Fruit fly (Drosophila melanogaster): ENCODE measurements around the gene inaF-A.
A peak's percentile ranks its signal among the peaks of the same experiment; 100 is the strongest.

Gene inaF-A

dm6 chrX:11681558-11682551 lies 51.8 kb downstream of the inaF-A start (continued):
- peak; percentile 39; the same call in 1 of the 2 replicates for TF ChIP-seq al (GFP tag; IDR thresholded peaks at IDR 0.05)
- TF ChIP-seq sob (GFP tag; IDR thresholded peaks at IDR 0.05): peak; percentile 58
- peak; percentile 31 for TF ChIP-seq pb (GFP tag; optimal IDR thresholded peaks at IDR 0.05)
- peak; percentile 33 for TF ChIP-seq pfk (GFP tag; optimal IDR thresholded peaks at IDR 0.05)
- no peak for TF ChIP-seq ttk (GFP tag; IDR thresholded peaks at IDR 0.05)
- TF ChIP-seq pzg (GFP tag; optimal IDR thresholded peaks at IDR 0.05): peak; percentile 50
- TF ChIP-seq maf-S (GFP tag; optimal IDR thresholded peaks at IDR 0.05): peak; percentile 66
- TF ChIP-seq Dbx (GFP tag; IDR thresholded peaks at IDR 0.05): peak; percentile 63; the same call in 2 of the 3 replicates
- TF ChIP-seq CG8944 (GFP tag; optimal IDR thresholded peaks at IDR 0.05): peak; percentile 63
- TF ChIP-seq HLH54F (GFP tag; optimal IDR thresholded peaks at IDR 0.05): peak; percentile 70
- peak; percentile 44 for TF ChIP-seq fd3F (GFP tag; optimal IDR thresholded peaks at IDR 0.05)
- no peak for TF ChIP-seq peb (GFP tag; IDR thresholded peaks at IDR 0.05)
- peak; percentile 34 for TF ChIP-seq CG9727 (GFP tag; optimal IDR thresholded peaks at IDR 0.05)
- TF ChIP-seq Mad (GFP tag; optimal IDR thresholded peaks at IDR 0.05): no peak
- no peak for TF ChIP-seq CG15011 (GFP tag; optimal IDR thresholded peaks at IDR 0.05)
- TF ChIP-seq CG10274 (GFP tag; optimal IDR thresholded peaks at IDR 0.05): peak; percentile 41
- TF ChIP-seq jumu (GFP tag; optimal IDR thresholded peaks at IDR 0.05): peak; percentile 63
- no peak for TF ChIP-seq btn (GFP tag; optimal IDR thresholded peaks at IDR 0.05)
- peak; percentile 62 for TF ChIP-seq pum (GFP tag; optimal IDR thresholded peaks at IDR 0.05)
- no peak for TF ChIP-seq hth (optimal IDR thresholded peaks at IDR 0.05)
- TF ChIP-seq crp (GFP tag; optimal IDR thresholded peaks at IDR 0.05): peak in 1 of 2 experiments; percentile 23
- peak; percentile 49 for TF ChIP-seq Fer3 (tag; optimal IDR thresholded peaks at IDR 0.05)
- TF ChIP-seq mirr (GFP tag; optimal IDR thresholded peaks at IDR 0.05): peak; percentile 73
- TF ChIP-seq vvl (GFP tag; IDR thresholded peaks at IDR 0.05): peak; percentile 47; the same call in 1 of the 2 replicates
- no peak for TF ChIP-seq CG15479 (GFP tag; optimal IDR thresholded peaks at IDR 0.05)
- TF ChIP-seq CG15269 (tag; optimal IDR thresholded peaks at IDR 0.05): peak; percentile 69
- no peak for TF ChIP-seq ap (GFP tag; IDR thresholded peaks at IDR 0.05)
- TF ChIP-seq pan (optimal IDR thresholded peaks at IDR 0.05): no peak
- no peak for TF ChIP-seq pan (GFP tag; optimal IDR thresholded peaks at IDR 0.05 in 1 of 2, IDR thresholded peaks at IDR 0.05 in 1 of 2)
- TF ChIP-seq CG2889 (GFP tag; IDR thresholded peaks at IDR 0.05): no peak
- peak; percentile 16 for TF ChIP-seq CG30020 (tag; optimal IDR thresholded peaks at IDR 0.05)
- peak; percentile 49 for TF ChIP-seq Hand (GFP tag; optimal IDR thresholded peaks at IDR 0.05)
- peak; percentile 44 for TF ChIP-seq eyg (GFP tag; optimal IDR thresholded peaks at IDR 0.05)
- no peak for TF ChIP-seq CG12299 (tag; optimal IDR thresholded peaks at IDR 0.05)
- no peak for TF ChIP-seq CG7357 (GFP tag; IDR thresholded peaks at IDR 0.05)
- peak; percentile 41 for TF ChIP-seq CG18619 (GFP tag; optimal IDR thresholded peaks at IDR 0.05)
- TF ChIP-seq ash1 (GFP tag; optimal IDR thresholded peaks at IDR 0.05): no peak
- TF ChIP-seq Hr3 (GFP tag; optimal IDR thresholded peaks at IDR 0.05): peak; percentile 41
- peak; percentile 50; the same call in 2 of the 3 replicates for TF ChIP-seq CG34224 (GFP tag; IDR thresholded peaks at IDR 0.05; ENCODE audit: partially characterized antibody)
- TF ChIP-seq trem (tag; optimal IDR thresholded peaks at IDR 0.05): peak; percentile 38
- TF ChIP-seq BtbVII (GFP tag; optimal IDR thresholded peaks at IDR 0.05): peak; percentile 59
- TF ChIP-seq wor (GFP tag; IDR thresholded peaks at IDR 0.05): no peak
- no peak for TF ChIP-seq H2.0 (GFP tag; IDR thresholded peaks at IDR 0.05)
- TF ChIP-seq CG31441 (GFP tag; IDR thresholded peaks at IDR 0.05): peak; percentile 42; the same call in 1 of the 2 replicates
- TF ChIP-seq CG9876 (GFP tag; optimal IDR thresholded peaks at IDR 0.05): peak; percentile 35
- TF ChIP-seq Ada2b (GFP tag; IDR thresholded peaks at IDR 0.05): no peak
- TF ChIP-seq CG13775 (GFP tag; optimal IDR thresholded peaks at IDR 0.05): peak; percentile 31
- TF ChIP-seq CG6791 (GFP tag; IDR thresholded peaks at IDR 0.05; ENCODE audit: partially characterized antibody): peak; percentile 45; the same call in 1 of the 3 replicates
- TF ChIP-seq so (GFP tag; IDR thresholded peaks at IDR 0.05): peak; percentile 51; the same call in 1 of the 3 replicates

Measured in whole organism, embryonic.